Worm (Caenorhabditis elegans): ENCODE results near the gene lin-23.

Gene lin-23

DNA sequence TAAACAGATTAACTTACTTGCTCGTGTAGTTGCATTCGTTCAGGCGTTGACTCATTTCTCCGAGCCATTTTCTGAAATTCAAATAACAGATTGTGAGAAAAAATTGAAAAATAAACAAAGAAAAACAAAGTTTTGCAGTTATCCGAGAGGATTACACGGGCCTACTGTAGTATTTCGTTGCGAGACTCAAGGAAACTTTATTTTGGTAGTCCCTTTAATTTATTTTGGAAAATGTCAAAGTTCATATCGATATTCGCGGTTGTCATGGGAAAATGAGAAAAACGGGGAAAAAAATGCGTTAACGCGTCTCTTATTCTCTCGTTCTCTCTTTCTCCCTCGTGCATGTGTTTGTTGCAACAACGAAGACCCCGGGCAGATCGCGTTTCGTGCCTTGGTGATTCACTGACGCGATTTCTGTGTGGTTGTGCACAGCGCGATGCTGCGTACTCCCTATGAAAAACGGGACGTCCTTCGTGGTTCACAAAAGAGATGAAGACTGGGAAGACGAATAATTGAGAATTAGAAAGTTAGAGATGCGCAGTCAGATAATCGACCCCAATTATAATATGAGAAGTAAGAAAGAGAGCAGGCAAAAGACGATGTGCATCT lies 39.8 kb upstream of the lin-23 start, which contains the start of gene set-4 (continued):
- TF ChIP-seq ama-1 (optimal IDR thresholded peaks at IDR 0.05) (no peak), ama-1 (GFP tag; optimal IDR thresholded peaks at IDR 0.05) (no peak), somi-1 (GFP tag; optimal IDR thresholded peaks at IDR 0.05) (peak; percentile 56), hmg-20 (GFP tag; IDR thresholded peaks at IDR 0.05) (peak; percentile 79), F39B2.1 (GFP tag; IDR thresholded peaks at IDR 0.05) (no peak), zfh-2 (GFP tag; conservative IDR thresholded peaks at IDR 0.05) (peak; percentile 96), F57A8.1 (GFP tag; optimal IDR thresholded peaks at IDR 0.05) (no peak), ceh-100 (GFP tag; IDR thresholded peaks at IDR 0.05) (peak; percentile 77), K11D2.4 (GFP tag; IDR thresholded peaks at IDR 0.05) (peak; percentile 80), ceh-27 (GFP tag; optimal IDR thresholded peaks at IDR 0.05) (peak; percentile 87), atf-7 (tag; optimal IDR thresholded peaks at IDR 0.05) (peak; percentile 77), chd-7 (tag; optimal IDR thresholded peaks at IDR 0.05) (peak; percentile 73), hsf-1 (GFP tag; IDR thresholded peaks at IDR 0.05) (no peak), repo-1 (tag; optimal IDR thresholded peaks at IDR 0.05) (peak; percentile 73), lsy-27 (tag; optimal IDR thresholded peaks at IDR 0.05; ENCODE audit: borderline replicate concordance, insufficient read depth) (no peak)

DNA sequence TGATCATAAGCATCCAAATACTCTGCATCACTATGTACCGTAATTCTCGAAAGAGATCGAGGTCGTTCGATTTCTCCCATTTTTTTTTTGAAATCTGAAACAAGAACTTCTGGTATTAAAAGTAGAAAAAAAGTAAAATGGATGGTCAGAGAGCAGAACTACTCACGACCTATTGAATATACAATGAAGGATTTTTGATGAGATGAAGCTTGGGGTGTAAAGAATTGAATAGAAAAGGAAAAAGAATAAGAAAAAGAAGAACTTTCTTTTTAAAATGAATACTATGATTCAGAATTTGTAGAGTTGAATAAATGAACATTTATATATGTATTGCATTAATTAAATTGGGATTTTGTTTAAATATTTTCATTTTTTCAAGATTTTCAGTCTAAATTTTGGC lies 37.2 kb upstream of the lin-23 start, which contains the start of gene ttc-39B:
ttc-39B (minus strand) TSS at position 101 of the 400 bp plus-strand sequence.
- TF ChIP-seq ceh-79 (tag; optimal IDR thresholded peaks at IDR 0.05) (no peak), Y67H2A.10 (GFP tag; conservative IDR thresholded peaks at IDR 0.05) (no peak), hsf-1 (GFP tag; IDR thresholded peaks at IDR 0.05) (no peak), nhr-179 (tag; optimal IDR thresholded peaks at IDR 0.05) (no peak), tbp1 (GFP tag; optimal IDR thresholded peaks at IDR 0.05) (no peak), nhr-27 (tag; optimal IDR thresholded peaks at IDR 0.05) (no peak), let-526 (GFP tag; IDR thresholded peaks at IDR 0.05) (no peak), unc-62 (GFP tag; optimal IDR thresholded peaks at IDR 0.05) (no peak), Y95B8A.8 (GFP tag; IDR thresholded peaks at IDR 0.05) (no peak), dox-1 (GFP tag; IDR thresholded peaks at IDR 0.05) (no peak), ztf-22 (GFP tag; optimal IDR thresholded peaks at IDR 0.05) (no peak), zfh-2 (GFP tag; conservative IDR thresholded peaks at IDR 0.05) (no peak), B0336.3 (GFP tag; IDR thresholded peaks at IDR 0.05) (no peak), ztf-6 (GFP tag; IDR thresholded peaks at IDR 0.05) (no peak), F33H1.4 (GFP tag; IDR thresholded peaks at IDR 0.05) (no peak)

DNA sequence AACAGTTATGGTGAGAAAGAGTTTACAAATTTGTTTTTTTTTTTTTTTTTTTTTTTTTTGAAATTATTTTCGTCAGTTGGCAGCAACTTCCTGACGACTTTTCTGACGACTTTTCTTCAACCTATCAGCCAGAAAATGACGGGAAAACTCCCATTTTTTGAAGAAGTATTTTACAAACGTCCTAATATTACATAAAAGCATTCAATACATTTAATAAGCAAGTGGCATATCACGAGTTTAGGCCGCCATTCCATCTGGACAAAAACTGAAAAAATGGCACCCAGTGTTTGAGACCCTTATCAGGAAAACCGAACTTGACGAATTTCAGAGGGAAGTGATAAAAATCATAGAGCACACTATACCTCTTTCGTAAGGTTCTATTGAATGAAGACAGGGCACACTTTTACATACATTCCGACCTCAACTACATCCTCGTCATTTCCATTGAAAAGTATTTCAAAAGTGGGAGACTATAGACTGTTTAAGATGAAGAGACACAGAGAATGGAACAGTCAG lies 36.3 kb upstream of the lin-23 start:
- no peak for TF ChIP-seq nhr-120 (GFP tag; IDR thresholded peaks at IDR 0.05)
- peak; percentile 62 for TF ChIP-seq nhr-80 (tag; optimal IDR thresholded peaks at IDR 0.05)
- no peak for TF ChIP-seq cebp-1 (GFP tag; IDR thresholded peaks at IDR 0.05)
- peak; percentile 25 for TF ChIP-seq cebp-1 (tag; optimal IDR thresholded peaks at IDR 0.05)

DNA sequence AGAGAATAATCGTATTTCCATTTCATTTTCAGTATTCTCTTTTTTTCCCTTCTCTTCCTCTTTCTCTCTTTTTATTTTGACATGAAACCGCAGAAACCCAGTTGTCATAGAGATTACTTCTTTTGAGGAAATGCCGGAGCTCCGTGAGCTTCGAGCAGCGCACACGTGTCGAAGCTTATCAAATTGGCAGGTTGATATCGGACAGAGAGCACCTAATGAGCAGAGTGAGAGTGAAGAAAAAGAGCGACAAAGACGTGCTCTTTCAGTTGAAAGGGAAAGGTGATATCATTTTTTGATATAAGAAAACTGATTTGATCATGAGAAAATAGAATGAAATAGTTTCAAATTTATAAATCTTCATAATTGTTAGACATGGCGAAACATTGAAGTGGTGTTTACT lies 35.7 kb upstream of the lin-23 start, which contains the start of gene C32D5.14:
C32D5.14 (plus strand) TSS at position 131 of the 400 bp plus-strand sequence.
- TF ChIP-seq atf-7 (tag; optimal IDR thresholded peaks at IDR 0.05) (peak; percentile 22), F10E7.11 (tag; optimal IDR thresholded peaks at IDR 0.05) (no peak), snpc-1.3 (tag; optimal IDR thresholded peaks at IDR 0.05; ENCODE audit: insufficient read depth) (no peak), ceh-40 (GFP tag; IDR thresholded peaks at IDR 0.05) (no peak), B0035.1 (tag; optimal IDR thresholded peaks at IDR 0.05) (no peak), let-607 (tag; optimal IDR thresholded peaks at IDR 0.05) (peak; percentile 48 to 77), attf-3 (GFP tag; conservative IDR thresholded peaks at IDR 0.05) (no peak), nhr-80 (tag; optimal IDR thresholded peaks at IDR 0.05) (peak; percentile 61), F22D6.2 (tag; optimal IDR thresholded peaks at IDR 0.05) (no peak), ets-4 (GFP tag; optimal IDR thresholded peaks at IDR 0.05) (no peak), pbrm-1 (GFP tag; IDR thresholded peaks at IDR 0.05) (no peak), F33H1.4 (GFP tag; IDR thresholded peaks at IDR 0.05) (no peak), mel-28 (tag; optimal IDR thresholded peaks at IDR 0.05; ENCODE audit: borderline replicate concordance) (no peak)

All from whole organism, young adult.